Fruit fly (Drosophila melanogaster) whole organism, embryonic: ENCODE measurements around the gene AP-2mu.

Experiments used
- Adf1 ChIP-seq: fragments of 200-800 bp; sonication (Bioruptor generic); IDR thresholded peaks from 2 replicates; pipeline ENCODE4 v1.3.6; 2022; ENCODE audit warnings: missing biosample characterization, missing genetic modification characterization
- Atf-2 ChIP-seq: fragments of 200-800 bp; sonication (Bioruptor generic); optimal IDR thresholded peaks from 2 replicates; lab custom pipeline; 2016; ENCODE audit warnings: missing biosample characterization, missing genetic modification characterization
- Atf3 ChIP-seq: fragments of 200-800 bp; sonication (Bioruptor generic); optimal IDR thresholded peaks from 3 replicates; lab custom pipeline; 2016; ENCODE audit warnings: missing biosample characterization, missing genetic modification characterization
- Atf6 ChIP-seq: fragments of 200-800 bp; sonication (Bioruptor generic); IDR thresholded peaks from 2 replicates; pipeline ENCODE4 v1.3.6; 2022; ENCODE audit warnings: missing biosample characterization, missing genetic modification characterization
- CG10274 ChIP-seq: fragments of 200-800 bp; sonication (Bioruptor generic); optimal IDR thresholded peaks from 3 replicates; lab custom pipeline; 2017; ENCODE audit warnings: missing biosample characterization, mild to moderate bottlenecking, missing genetic modification characterization
- CG10462 ChIP-seq: fragments of 200-800 bp; sonication (Bioruptor generic); optimal IDR thresholded peaks from 2 replicates; lab custom pipeline; 2016; ENCODE audit warnings: missing biosample characterization, missing genetic modification characterization
- CG11504 ChIP-seq: fragments of 200-800 bp; sonication (Bioruptor generic); optimal IDR thresholded peaks from 3 replicates; lab custom pipeline; 2019; ENCODE audit warnings: missing biosample characterization, mild to moderate bottlenecking, missing genetic modification characterization, moderate library complexity
- CG12744 ChIP-seq: fragments of 200-800 bp; sonication (Bioruptor generic); optimal IDR thresholded peaks from 2 replicates; lab custom pipeline; 2016; ENCODE audit warnings: missing biosample characterization, missing genetic modification characterization
- CG13424 ChIP-seq: fragments of 200-800 bp; sonication (Bioruptor generic); optimal IDR thresholded peaks from 2 replicates; lab custom pipeline; 2019; ENCODE audit warnings: missing biosample characterization, mild to moderate bottlenecking, missing genetic modification characterization, moderate library complexity
- CG15479 ChIP-seq: fragments of 200-800 bp; sonication (Bioruptor generic); optimal IDR thresholded peaks from 3 replicates; lab custom pipeline; 2019; ENCODE audit warnings: missing biosample characterization, mild to moderate bottlenecking, missing genetic modification characterization, moderate library complexity
- CG1647 ChIP-seq: fragments of 200-800 bp; sonication (Bioruptor generic); optimal IDR thresholded peaks from 3 replicates; lab custom pipeline; 2016; ENCODE audit warnings: missing biosample characterization, missing genetic modification characterization
- CG16779 ChIP-seq: fragments of 200-800 bp; sonication (Bioruptor generic); IDR thresholded peaks from 2 replicates; pipeline ENCODE4 v1.3.6; 2022; ENCODE audit warnings: missing biosample characterization, missing genetic modification characterization
- CG17359 ChIP-seq: fragments of 200-800 bp; sonication (Bioruptor generic); optimal IDR thresholded peaks from 3 replicates; lab custom pipeline; 2018; ENCODE audit warnings: missing biosample characterization, mild to moderate bottlenecking, missing genetic modification characterization, moderate library complexity
- CG18011 ChIP-seq: fragments of 200-800 bp; sonication (Bioruptor generic); optimal IDR thresholded peaks from 2 replicates; lab custom pipeline; 2017; ENCODE audit warnings: missing biosample characterization, missing genetic modification characterization, mild to moderate bottlenecking, moderate library complexity, missing genotype
- CG18599 ChIP-seq: fragments of 200-800 bp; sonication (Bioruptor generic); optimal IDR thresholded peaks from 3 replicates; lab custom pipeline; 2017; ENCODE audit warnings: missing biosample characterization, missing genetic modification characterization, mild to moderate bottlenecking, moderate library complexity, missing genetic modification reagents
- CG2120 ChIP-seq: fragments of 200-800 bp; sonication (Bioruptor generic); optimal IDR thresholded peaks from 3 replicates; lab custom pipeline; 2016; ENCODE audit warnings: missing biosample characterization, missing genetic modification characterization
- CG2202 ChIP-seq: fragments of 200-800 bp; sonication (Bioruptor generic); optimal IDR thresholded peaks from 2 replicates; lab custom pipeline; 2018; ENCODE audit warnings: missing biosample characterization, mild to moderate bottlenecking, missing genetic modification characterization
- CG31224 ChIP-seq: fragments of 200-800 bp; sonication (Bioruptor generic); IDR thresholded peaks from 2 replicates; pipeline ENCODE4 v1.3.6; 2022; ENCODE audit warnings: missing biosample characterization, missing genetic modification characterization
- CG32772 ChIP-seq: fragments of 200-800 bp; sonication (Bioruptor generic); IDR thresholded peaks from 2 replicates; pipeline ENCODE4 v1.3.6; 2022; ENCODE audit warnings: missing biosample characterization, missing genetic modification characterization
- CG33557 ChIP-seq: fragments of 200-800 bp; sonication (Bioruptor generic); optimal IDR thresholded peaks from 2 replicates; lab custom pipeline; 2019; ENCODE audit warnings: missing biosample characterization, mild to moderate bottlenecking, missing genetic modification characterization, moderate library complexity
- CG3995 ChIP-seq: fragments of 200-800 bp; sonication (Bioruptor generic); optimal IDR thresholded peaks from 3 replicates; lab custom pipeline; 2016; ENCODE audit warnings: missing biosample characterization, missing genetic modification characterization
- CG4404 ChIP-seq: fragments of 200-800 bp; sonication (Bioruptor generic); IDR thresholded peaks from 2 replicates; pipeline ENCODE4 v1.3.6; 2022; ENCODE audit warnings: missing biosample characterization, missing genetic modification characterization
- CG7928 ChIP-seq: fragments of 200-800 bp; sonication (Bioruptor generic); optimal IDR thresholded peaks from 2 replicates; lab custom pipeline; 2017; ENCODE audit warnings: missing biosample characterization, mild to moderate bottlenecking, missing genetic modification characterization
- CG8290 ChIP-seq, 3 experiments: fragments of 200-800 bp; sonication (Bioruptor generic); optimal IDR thresholded peaks; 2 replicates each; lab custom pipeline; 2016 to 2019; ENCODE audit warnings: missing biosample characterization in 3 of 3, missing genetic modification characterization in 3 of 3, mild to moderate bottlenecking in 2 of 3, moderate library complexity in 1 of 3
- CG8924 ChIP-seq: fragments of 200-800 bp; optimal IDR thresholded peaks from 3 replicates; lab custom pipeline; 2019; ENCODE audit warnings: missing biosample characterization, mild to moderate bottlenecking, missing genetic modification characterization, moderate library complexity
- CTCF ChIP-seq: fragments of 200-800 bp; sonication (Bioruptor generic); optimal IDR thresholded peaks from 2 replicates; lab custom pipeline; 2017; ENCODE audit warnings: missing biosample characterization, mild to moderate bottlenecking, missing genetic modification characterization, moderate library complexity
- Camta ChIP-seq: fragments of 200-800 bp; sonication (Bioruptor generic); optimal IDR thresholded peaks from 2 replicates; lab custom pipeline; 2016; ENCODE audit warnings: missing biosample characterization, missing genetic modification characterization
- Dbx ChIP-seq: fragments of 200-800 bp; sonication (Bioruptor generic); IDR thresholded peaks from 3 replicates; pipeline ENCODE4 v1.3.6; 2022; ENCODE audit warnings: missing biosample characterization, missing genetic modification characterization
- Doc3 ChIP-seq: fragments of 200-800 bp; sonication (Bioruptor generic); IDR thresholded peaks from 3 replicates; pipeline ENCODE4 v1.3.6; 2022; ENCODE audit warnings: missing biosample characterization, missing genetic modification characterization; ENCODE audit not compliant: partially characterized antibody
- MBD-R2 ChIP-seq: fragments of 200-800 bp; sonication (Bioruptor generic); IDR thresholded peaks from 2 replicates; pipeline ENCODE4 v1.3.6; 2022; ENCODE audit warnings: missing biosample characterization, missing genetic modification characterization
- NfI ChIP-seq: fragments of 200-800 bp; sonication (Bioruptor generic); optimal IDR thresholded peaks from 3 replicates; lab custom pipeline; 2018; ENCODE audit warnings: missing biosample characterization, mild to moderate bottlenecking, missing genetic modification characterization, moderate library complexity
- Pdp1 ChIP-seq, 2 experiments: fragments of 200-800 bp; sonication (Bioruptor generic); optimal IDR thresholded peaks; 3 replicates each; lab custom pipeline; 2016; ENCODE audit warnings: missing biosample characterization in 2 of 2, missing genetic modification characterization in 2 of 2, mild to moderate bottlenecking in 1 of 2, moderate library complexity in 1 of 2
- Scr ChIP-seq: fragments of 200-800 bp; sonication (Bioruptor generic); IDR thresholded peaks from 2 replicates; pipeline ENCODE4 v1.3.6; 2022; ENCODE audit warnings: missing biosample characterization, missing genetic modification characterization; ENCODE audit not compliant: partially characterized antibody
- bbx ChIP-seq: fragments of 200-800 bp; sonication (Bioruptor generic); IDR thresholded peaks from 2 replicates; pipeline ENCODE4 v1.3.6; 2022; ENCODE audit warnings: missing biosample characterization, missing genetic modification characterization; ENCODE audit not compliant: partially characterized antibody
- dan ChIP-seq: fragments of 200-800 bp; sonication (Bioruptor generic); IDR thresholded peaks from 2 replicates; pipeline ENCODE4 v1.3.6; 2022; ENCODE audit warnings: missing biosample characterization, missing genetic modification characterization
- danr ChIP-seq: fragments of 200-800 bp; sonication (Bioruptor generic); IDR thresholded peaks from 2 replicates; pipeline ENCODE4 v1.3.6; 2022; ENCODE audit warnings: missing biosample characterization, missing genetic modification characterization
- dmrt11E ChIP-seq: fragments of 200-800 bp; sonication (Bioruptor generic); optimal IDR thresholded peaks from 3 replicates; lab custom pipeline; 2018; ENCODE audit warnings: missing biosample characterization, mild to moderate bottlenecking, missing genetic modification characterization, moderate library complexity
- esg ChIP-seq: fragments of 200-800 bp; sonication (Bioruptor generic); conservative IDR thresholded peaks from 2 replicates; pipeline ENCODE4 v1.3.6; 2022; ENCODE audit warnings: missing biosample characterization, missing genetic modification characterization
- exex ChIP-seq: fragments of 200-800 bp; sonication (Bioruptor generic); optimal IDR thresholded peaks from 4 replicates; lab custom pipeline; 2018; ENCODE audit warnings: missing biosample characterization, mild to moderate bottlenecking, missing genetic modification characterization, moderate library complexity
- fu2 ChIP-seq: fragments of 200-800 bp; sonication (Bioruptor generic); optimal IDR thresholded peaks from 2 replicates; lab custom pipeline; 2016; ENCODE audit warnings: missing biosample characterization, missing genetic modification characterization
- gt ChIP-seq: fragments of 200-800 bp; sonication (Bioruptor generic); IDR thresholded peaks from 2 replicates; pipeline ENCODE4 v1.3.6; 2022; ENCODE audit warnings: missing biosample characterization, missing genetic modification characterization
- maf-S ChIP-seq: fragments of 200-800 bp; sonication (Bioruptor generic); optimal IDR thresholded peaks from 2 replicates; lab custom pipeline; 2016; ENCODE audit warnings: missing biosample characterization, missing genetic modification characterization
- oc ChIP-seq: fragments of 200-800 bp; sonication (Bioruptor generic); optimal IDR thresholded peaks from 2 replicates; lab custom pipeline; 2018; ENCODE audit warnings: missing biosample characterization, mild to moderate bottlenecking, missing genetic modification characterization, moderate library complexity
- org-1 ChIP-seq: fragments of 200-800 bp; sonication (Bioruptor generic); optimal IDR thresholded peaks from 2 replicates; lab custom pipeline; 2017; ENCODE audit warnings: missing biosample characterization, missing genetic modification characterization
- schlank ChIP-seq: fragments of 200-800 bp; sonication (Bioruptor generic); optimal IDR thresholded peaks from 2 replicates; lab custom pipeline; 2018; ENCODE audit warnings: missing biosample characterization, mild to moderate bottlenecking, missing genetic modification characterization
- sd ChIP-seq: fragments of 200-800 bp; sonication (Bioruptor generic); optimal IDR thresholded peaks from 3 replicates; lab custom pipeline; 2018; ENCODE audit warnings: missing biosample characterization, mild to moderate bottlenecking, missing genetic modification characterization, moderate library complexity
- sens-2 ChIP-seq: fragments of 200-800 bp; sonication (Bioruptor generic); IDR thresholded peaks from 2 replicates; pipeline ENCODE4 v1.3.6; 2022; ENCODE audit warnings: missing biosample characterization, missing genetic modification characterization
- slp2 ChIP-seq: fragments of 200-800 bp; sonication (Bioruptor generic); optimal IDR thresholded peaks from 2 replicates; lab custom pipeline; 2016; ENCODE audit warnings: missing biosample characterization, missing genetic modification characterization
- sr ChIP-seq: fragments of 200-800 bp; sonication (Bioruptor generic); IDR thresholded peaks from 3 replicates; pipeline ENCODE4 v1.3.6; 2022; ENCODE audit warnings: missing biosample characterization, missing genetic modification characterization

AP-2mu gene

dm6 chr3R:22468829-22469487 lies 6.7 kb downstream of the AP-2mu start (continued):
- TF ChIP-seq CG18599 (GFP tag; lab: Kevin White, UChicago) (peak; percentile 97), CG11504 (peak; percentile 91), CG10462 (GFP tag; lab: Kevin White, UChicago) (peak; percentile 44), sr (GFP tag; lab: Robert Waterston, UW) (no peak), sens-2 (peak; percentile 65; the same call in 1 of the 2 replicates), danr (GFP tag; lab: Robert Waterston, UW) (peak; percentile 61; the same call in 1 of the 2 replicates), oc (tag; lab: Kevin White, UChicago) (peak; percentile 75), CG10274 (peak; percentile 98), CG12744 (GFP tag; lab: Kevin White, UChicago) (peak; percentile 73), CG8290 (GFP tag; optimal IDR thresholded peaks at IDR 0.05; lab: Kevin White, UChicago) (no peak), CG8290 (tag; optimal IDR thresholded peaks at IDR 0.05; lab: Kevin White, UChicago) (no peak), Doc3 (GFP tag; lab: Robert Waterston, UW) (no peak), dan (GFP tag; lab: Robert Waterston, UW) (no peak), CG32772 (GFP tag; lab: Robert Waterston, UW) (peak; percentile 77), CG4404 (GFP tag; lab: Robert Waterston, UW) (peak; percentile 46), CG7928 (peak; percentile 41), fu2 (GFP tag; lab: Kevin White, UChicago) (peak; percentile 78), gt (GFP tag; lab: Robert Waterston, UW) (0 out of 2 replicates have a peak, but pooled peaks have one; percentile 16), CG2202 (tag; lab: Kevin White, UChicago) (no peak), Pdp1 (GFP tag; optimal IDR thresholded peaks at IDR 0.05; lab: Kevin White, UChicago) (peak; percentile 74 to 88), Scr (no peak), CG13424 (peak; percentile 90), schlank (tag; lab: Kevin White, UChicago) (peak; percentile 89), org-1 (GFP tag; lab: Kevin White, UChicago) (peak; percentile 91), Atf3 (GFP tag; lab: Kevin White, UChicago) (peak; percentile 71), CG1647 (peak; percentile 86), NfI (GFP tag; lab: Kevin White, UChicago) (peak; percentile 87), Adf1 (GFP tag; lab: Robert Waterston, UW) (peak; percentile 34; the same call in 1 of the 2 replicates), CG3995 (GFP tag; lab: Kevin White, UChicago) (peak; percentile 23), CG18011 (GFP tag; lab: Kevin White, UChicago) (peak; percentile 68), slp2 (peak; percentile 85), Dbx (GFP tag; lab: Robert Waterston, UW) (peak; percentile 90), MBD-R2 (peak; percentile 48; the same call in 1 of the 2 replicates), CG33557 (GFP tag; lab: Kevin White, UChicago) (no peak), CG2120 (GFP tag; lab: Kevin White, UChicago) (peak; percentile 95), CG16779 (GFP tag; lab: Robert Waterston, UW) (peak; percentile 76; the same call in 1 of the 2 replicates), exex (tag; lab: Kevin White, UChicago) (peak; percentile 65), Camta (GFP tag; lab: Kevin White, UChicago) (peak; percentile 76), bbx (GFP tag; lab: Robert Waterston, UW) (no peak), Atf6 (peak; percentile 90), Atf-2 (GFP tag; lab: Kevin White, UChicago) (peak; percentile 78), CG31224 (peak; percentile 80), CG17359 (tag; lab: Kevin White, UChicago) (peak; percentile 87), esg (GFP tag; lab: Robert Waterston, UW) (peak; percentile 83), maf-S (GFP tag; lab: Kevin White, UChicago) (peak; percentile 86), CG8924 (tag; lab: Kevin White, UChicago) (peak; percentile 87), CTCF (GFP tag; lab: Kevin White, UChicago) (no peak), sd (peak; percentile 94), CG15479 (GFP tag; lab: Kevin White, UChicago) (no peak), dmrt11E (no peak)
